Worm (Caenorhabditis elegans) whole organism, L2 larva: ENCODE data around the gene dpy-20.

Experiments used
- C34F6.9 ChIP-seq: fragments of 150-350 bp; optimal IDR thresholded peaks from 2 replicates; lab custom pipeline; 2014; ENCODE audit warnings: missing biosample characterization, missing genetic modification characterization
- F13H6.1 ChIP-seq: sonication (generic microtip); optimal IDR thresholded peaks from 2 replicates; lab custom pipeline; 2016; ENCODE audit warnings: missing genetic modification characterization, missing compliant biosample characterization
- Y55F3AM.14 ChIP-seq: fragments of 200-800 bp; sonication (Bioruptor generic); optimal IDR thresholded peaks from 2 replicates; lab custom pipeline; 2018; ENCODE audit warnings: mild to moderate bottlenecking, missing genetic modification characterization, missing compliant biosample characterization
- aly-2 ChIP-seq: fragments of 150-350 bp; optimal IDR thresholded peaks from 2 replicates; lab custom pipeline; 2014; ENCODE audit warnings: missing biosample characterization, missing genetic modification characterization
- blmp-1 ChIP-seq: sonication (generic microtip); optimal IDR thresholded peaks from 2 replicates; lab custom pipeline; 2017; ENCODE audit warnings: missing genetic modification characterization, mild to moderate bottlenecking, missing compliant biosample characterization, antibody characterized with exemption, moderate library complexity; ENCODE audit not compliant: insufficient read depth
- ceh-16 ChIP-seq: fragments of 150-350 bp; optimal IDR thresholded peaks from 2 replicates; lab custom pipeline; 2014; ENCODE audit warnings: missing biosample characterization, missing genetic modification characterization
- ceh-82 ChIP-seq: fragments of 150-350 bp; optimal IDR thresholded peaks from 2 replicates; lab custom pipeline; 2014; ENCODE audit warnings: missing biosample characterization, missing genetic modification characterization
- crh-2 ChIP-seq: sonication (generic microtip); optimal IDR thresholded peaks from 2 replicates; lab custom pipeline; 2017; ENCODE audit warnings: missing biosample characterization, missing genetic modification characterization
- dmd-4 ChIP-seq: sonication (generic microtip); optimal IDR thresholded peaks from 2 replicates; lab custom pipeline; 2017; ENCODE audit warnings: missing biosample characterization, missing genetic modification characterization
- egl-27 ChIP-seq: sonication (generic microtip); optimal IDR thresholded peaks from 3 replicates; lab custom pipeline; 2017; ENCODE audit warnings: missing biosample characterization, missing genetic modification reagents, missing genetic modification characterization
- elt-1 ChIP-seq: fragments of 150-350 bp; optimal IDR thresholded peaks from 2 replicates; lab custom pipeline; 2014; ENCODE audit warnings: missing biosample characterization, missing genetic modification characterization
- fos-1 ChIP-seq: fragments of 150-350 bp; optimal IDR thresholded peaks from 2 replicates; lab custom pipeline; 2014; ENCODE audit warnings: missing biosample characterization, missing genetic modification characterization
- gmeb-1 ChIP-seq: fragments of 150-350 bp; optimal IDR thresholded peaks from 2 replicates; lab custom pipeline; 2014; ENCODE audit warnings: missing biosample characterization, missing genetic modification characterization
- lin-39 ChIP-seq: fragments of 150-350 bp; optimal IDR thresholded peaks from 2 replicates; lab custom pipeline; 2014; ENCODE audit warnings: missing biosample characterization, missing genetic modification reagents, missing genetic modification characterization
- lsy-2 ChIP-seq, 2 experiments: fragments of 150-350 bp in 1 of 2; sonication (generic microtip) in 1 of 2; optimal IDR thresholded peaks; 2 replicates each; lab custom pipeline; 2014 to 2017; ENCODE audit warnings: missing biosample characterization in 2 of 2, missing genetic modification characterization in 2 of 2
- mab-5 ChIP-seq: fragments of 150-350 bp; optimal IDR thresholded peaks from 2 replicates; lab custom pipeline; 2014; ENCODE audit warnings: missing biosample characterization, missing genetic modification characterization
- mbf-1 ChIP-seq: sonication (generic microtip); optimal IDR thresholded peaks from 2 replicates; lab custom pipeline; 2017; ENCODE audit warnings: missing biosample characterization, missing genetic modification characterization
- mdl-1 ChIP-seq, 2 experiments: fragments of 150-350 bp in 1 of 2; sonication (generic microtip) in 1 of 2; optimal IDR thresholded peaks; 2 replicates each; lab custom pipeline; 2017; ENCODE audit warnings: missing biosample characterization in 2 of 2, missing genetic modification characterization in 2 of 2
- nhr-12 ChIP-seq: fragments of 150-350 bp; optimal IDR thresholded peaks from 2 replicates; lab custom pipeline; 2014; ENCODE audit warnings: missing biosample characterization, missing genetic modification characterization
- nhr-129 ChIP-seq: fragments of 150-350 bp; optimal IDR thresholded peaks from 2 replicates; lab custom pipeline; 2014; ENCODE audit warnings: missing biosample characterization, missing genetic modification characterization
- nhr-21 ChIP-seq: fragments of 150-350 bp; optimal IDR thresholded peaks from 2 replicates; lab custom pipeline; 2014; ENCODE audit warnings: missing biosample characterization, missing genetic modification characterization
- nhr-25 ChIP-seq: fragments of 150-350 bp; sonication (generic microtip); optimal IDR thresholded peaks from 3 replicates; lab custom pipeline; 2014; ENCODE audit warnings: missing biosample characterization, missing genetic modification characterization
- nhr-6 ChIP-seq: fragments of 150-350 bp; optimal IDR thresholded peaks from 2 replicates; lab custom pipeline; 2014; ENCODE audit warnings: missing biosample characterization, missing genetic modification characterization
- nhr-77 ChIP-seq: fragments of 150-350 bp; optimal IDR thresholded peaks from 2 replicates; lab custom pipeline; 2014; ENCODE audit warnings: missing biosample characterization, missing genetic modification characterization
- peb-1 ChIP-seq: fragments of 150-350 bp; optimal IDR thresholded peaks from 2 replicates; lab custom pipeline; 2014; ENCODE audit warnings: missing biosample characterization, missing genetic modification characterization
- sem-4 ChIP-seq: fragments of 150-350 bp; optimal IDR thresholded peaks from 2 replicates; lab custom pipeline; 2014; ENCODE audit warnings: missing biosample characterization, missing genetic modification reagents, missing genetic modification characterization
- skn-1 ChIP-seq: sonication (generic microtip); optimal IDR thresholded peaks from 2 replicates; lab custom pipeline; 2017; ENCODE audit warnings: missing biosample characterization, missing genetic modification characterization
- sma-3 ChIP-seq: sonication (generic microtip); optimal IDR thresholded peaks from 2 replicates; lab custom pipeline; 2016; ENCODE audit warnings: missing genetic modification reagents, missing genetic modification characterization, missing compliant biosample characterization
- sma-9 ChIP-seq, 2 experiments: fragments of 150-350 bp in 1 of 2; sonication (generic microtip) in 1 of 2; optimal IDR thresholded peaks; 2 replicates each; lab custom pipeline; 2014 to 2016; ENCODE audit warnings: missing genetic modification characterization in 2 of 2, mild to moderate bottlenecking in 1 of 2, missing biosample characterization in 1 of 2, missing compliant biosample characterization in 1 of 2, missing genetic modification reagents in 1 of 2, moderate library complexity in 1 of 2
- unc-55 ChIP-seq: fragments of 150-350 bp; sonication (generic microtip); optimal IDR thresholded peaks from 3 replicates; lab custom pipeline; 2014; ENCODE audit warnings: missing biosample characterization, missing genetic modification reagents, missing genetic modification characterization
- zag-1 ChIP-seq: fragments of 150-350 bp; optimal IDR thresholded peaks from 2 replicates; lab custom pipeline; 2014; ENCODE audit warnings: missing biosample characterization, missing genetic modification characterization
- ztf-4 ChIP-seq: fragments of 150-350 bp; optimal IDR thresholded peaks from 2 replicates; lab custom pipeline; 2014; ENCODE audit warnings: missing biosample characterization, missing genetic modification characterization

Gene dpy-20

DNA sequence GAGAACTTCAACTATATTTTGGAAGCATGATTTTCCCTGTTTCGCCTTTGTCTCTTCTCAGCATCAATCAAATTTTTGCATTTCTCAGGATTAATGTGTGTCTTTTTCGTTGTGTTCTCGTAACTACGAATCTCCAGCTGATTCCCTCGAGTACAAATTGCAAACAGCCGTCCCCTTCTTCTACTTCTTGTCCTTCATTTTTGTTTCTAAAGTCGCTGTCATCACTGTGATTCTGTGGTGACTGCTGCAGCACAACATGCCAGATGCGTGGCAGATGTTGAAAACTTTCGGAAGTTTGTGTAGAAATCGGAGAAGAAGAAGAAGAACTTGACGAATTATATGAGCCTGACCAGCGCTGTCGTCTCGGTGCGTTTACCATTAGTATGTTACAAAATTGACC is 12.6 kb upstream of the dpy-20 start:
- TF ChIP-seq mab-5 (tag; lab: Kevin White, UChicago) (peak; percentile 47), unc-55 (GFP tag; lab: Kevin White, UChicago) (peak; percentile 23), lin-39 (no peak), mbf-1 (no peak)

DNA sequence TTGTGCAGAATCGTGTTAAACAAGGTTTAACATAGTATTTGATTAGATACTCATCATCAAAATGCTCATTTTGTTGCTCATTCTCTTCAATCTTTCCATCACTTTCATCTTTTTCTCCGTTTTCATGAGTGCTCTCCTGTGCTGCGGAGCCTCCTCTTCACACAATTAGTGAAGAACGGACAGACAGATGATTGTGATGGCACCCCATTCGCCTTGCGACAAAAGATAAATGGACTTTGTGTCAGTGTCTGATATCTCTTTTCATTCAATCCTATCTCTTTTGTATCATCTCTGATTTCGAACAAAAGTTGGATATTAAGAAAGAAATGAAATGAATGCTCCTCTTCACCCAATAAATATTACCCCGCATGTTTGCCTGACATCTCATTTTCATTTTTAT is 9.7 kb upstream of the dpy-20 start:
- TF ChIP-seq nhr-6 (tag; lab: Kevin White, UChicago): no peak
- TF ChIP-seq C34F6.9: peak; percentile 35
- no peak for TF ChIP-seq unc-55 (GFP tag; lab: Kevin White, UChicago)
- peak; percentile 58 for TF ChIP-seq nhr-129 (tag; lab: Kevin White, UChicago)
- peak; percentile 58 for TF ChIP-seq F13H6.1
- no peak for TF ChIP-seq nhr-77 (tag; lab: Kevin White, UChicago)
- TF ChIP-seq lsy-2 (tag; optimal IDR thresholded peaks at IDR 0.05; lab: Kevin White, UChicago): peak in 1 of 2 experiments; percentile 2
- TF ChIP-seq, all 48 proteins: peak for 4

DNA sequence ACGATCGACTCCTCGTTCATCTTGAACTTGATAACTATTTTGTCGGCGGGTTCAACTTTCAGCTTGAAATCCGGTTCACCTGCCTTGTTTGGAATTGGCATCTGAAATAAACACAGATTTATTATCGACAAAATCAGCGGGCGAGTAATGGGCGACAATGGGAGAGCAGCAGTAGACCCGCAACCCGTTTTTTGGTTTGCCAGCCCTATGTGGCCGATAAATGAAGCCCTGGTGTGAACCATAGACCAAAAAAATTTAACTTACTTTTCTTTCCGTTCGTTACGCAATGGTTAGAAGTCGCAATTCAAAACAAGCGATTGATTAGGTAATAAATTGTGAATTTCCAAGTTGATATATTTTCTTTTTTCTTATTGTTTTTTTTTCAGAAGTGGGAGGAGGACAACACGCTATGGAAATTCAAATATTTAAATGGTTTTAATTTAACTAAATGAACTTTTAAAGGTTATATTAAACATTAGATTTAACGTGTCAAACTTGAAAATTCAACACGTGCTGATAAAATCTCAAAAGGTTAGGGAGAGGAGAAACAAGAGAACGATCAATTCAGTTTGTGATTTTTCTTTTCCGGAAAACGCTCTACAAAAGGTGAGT is 3.1 kb upstream of the dpy-20 start, which contains the start of the genes T22B3.3 and alg-3:
T22B3.3 (minus strand) TSS at position 101 of the 612 bp plus-strand sequence.
alg-3 (plus strand) TSS at position 562 of the 612 bp plus-strand sequence.
- TF ChIP-seq fos-1 (tag; lab: Kevin White, UChicago) (no peak), Y55F3AM.14 (GFP tag; lab: Kevin White, UChicago) (no peak)

DNA sequence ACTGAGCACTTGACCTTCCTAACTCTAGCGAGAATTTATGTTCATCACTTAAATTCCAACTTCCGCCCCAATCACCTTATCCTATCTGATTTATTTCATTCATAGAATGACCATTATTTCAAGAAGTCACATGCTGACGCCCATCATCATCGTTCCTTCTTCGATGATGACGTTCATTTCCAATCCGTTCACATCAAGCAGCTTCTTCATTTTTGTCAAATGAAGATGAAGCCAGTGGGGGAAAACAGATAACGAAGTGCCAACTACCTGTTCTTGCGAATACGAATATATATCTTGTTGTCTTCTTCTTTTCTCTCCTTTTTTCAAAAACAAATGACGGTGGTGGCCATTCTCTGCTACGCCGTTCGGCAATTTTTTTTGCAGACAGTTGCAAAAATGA is 1.2 kb upstream of the dpy-20 start:
- TF ChIP-seq sma-9 (GFP tag; optimal IDR thresholded peaks at IDR 0.05; lab: Kevin White, UChicago) (no peak), sma-9 (tag; optimal IDR thresholded peaks at IDR 0.05; lab: Kevin White, UChicago) (no peak), lsy-2 (tag; optimal IDR thresholded peaks at IDR 0.05; lab: Kevin White, UChicago) (no peak), dmd-4 (tag; lab: Kevin White, UChicago) (no peak), unc-55 (GFP tag; lab: Kevin White, UChicago) (no peak), peb-1 (tag; lab: Kevin White, UChicago) (no peak), nhr-21 (peak; percentile 66), crh-2 (no peak), aly-2 (tag; lab: Kevin White, UChicago) (no peak)

DNA sequence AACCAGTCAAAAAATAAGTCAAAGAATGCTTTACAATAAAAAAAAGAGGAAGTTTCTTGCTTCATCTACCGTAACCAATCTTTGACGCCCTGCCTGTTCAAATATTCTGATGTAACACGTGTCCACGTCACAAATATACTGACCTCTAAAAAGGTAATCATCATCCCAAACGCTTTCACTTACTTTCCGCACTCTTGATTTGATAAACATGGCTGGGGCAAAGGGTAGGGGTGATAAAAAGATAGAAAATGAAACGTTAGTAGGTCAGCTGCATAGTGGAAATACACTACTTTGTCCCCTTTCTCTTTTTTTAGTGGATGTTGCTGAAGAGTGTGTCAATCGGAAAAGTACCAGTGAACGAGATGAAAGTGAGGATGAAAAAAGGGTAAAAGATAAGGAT is 552 bp downstream of the dpy-20 start:
- TF ChIP-seq crh-2: peak; percentile 35
- peak; percentile 93 for TF ChIP-seq blmp-1 (tag; lab: Kevin White, UChicago)
- TF ChIP-seq nhr-12 (tag; lab: Kevin White, UChicago): no peak
- TF ChIP-seq sma-9 (GFP tag; optimal IDR thresholded peaks at IDR 0.05; lab: Kevin White, UChicago): peak; percentile 26
- TF ChIP-seq sma-9 (tag; optimal IDR thresholded peaks at IDR 0.05; lab: Kevin White, UChicago): no peak
- peak; percentile 67 for TF ChIP-seq egl-27
- no peak for TF ChIP-seq skn-1 (tag; lab: Kevin White, UChicago)
- peak; percentile 28 for TF ChIP-seq ceh-16 (tag; lab: Kevin White, UChicago)
- peak; percentile 31 for TF ChIP-seq fos-1 (tag; lab: Kevin White, UChicago)
- TF ChIP-seq sma-3 (GFP tag; lab: Kevin White, UChicago): peak; percentile 24
- peak; percentile 61 for TF ChIP-seq nhr-25 (tag; lab: Kevin White, UChicago)
- TF ChIP-seq sem-4 (tag; lab: Kevin White, UChicago): peak; percentile 13
- TF ChIP-seq unc-55 (GFP tag; lab: Kevin White, UChicago): no peak
- TF ChIP-seq nhr-21: peak; percentile 32

DNA sequence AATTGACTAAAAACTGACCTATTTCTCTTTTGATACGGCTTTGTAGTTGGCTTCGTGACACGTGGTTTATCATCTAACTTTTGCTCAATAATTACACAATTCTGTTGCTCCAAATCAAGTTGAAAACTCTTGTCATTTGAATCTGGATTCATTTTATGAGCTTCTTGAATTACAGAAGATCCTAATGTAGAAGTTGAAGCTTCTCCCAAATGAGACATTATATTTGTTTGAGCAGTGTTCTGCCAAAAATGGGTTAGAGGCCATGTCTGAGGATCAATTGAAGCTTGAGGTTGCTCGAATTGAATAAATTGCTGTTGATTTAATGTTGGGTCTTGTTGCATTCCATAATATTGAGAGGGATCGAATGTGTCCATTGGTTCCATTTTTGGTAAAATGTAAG is 3.1 kb downstream of the dpy-20 start:
- no peak for TF ChIP-seq nhr-12 (tag; lab: Kevin White, UChicago)
- TF ChIP-seq gmeb-1 (tag; lab: Kevin White, UChicago): no peak
- TF ChIP-seq skn-1 (tag; lab: Kevin White, UChicago): no peak
- TF ChIP-seq, all 48 proteins: peak for 0

DNA sequence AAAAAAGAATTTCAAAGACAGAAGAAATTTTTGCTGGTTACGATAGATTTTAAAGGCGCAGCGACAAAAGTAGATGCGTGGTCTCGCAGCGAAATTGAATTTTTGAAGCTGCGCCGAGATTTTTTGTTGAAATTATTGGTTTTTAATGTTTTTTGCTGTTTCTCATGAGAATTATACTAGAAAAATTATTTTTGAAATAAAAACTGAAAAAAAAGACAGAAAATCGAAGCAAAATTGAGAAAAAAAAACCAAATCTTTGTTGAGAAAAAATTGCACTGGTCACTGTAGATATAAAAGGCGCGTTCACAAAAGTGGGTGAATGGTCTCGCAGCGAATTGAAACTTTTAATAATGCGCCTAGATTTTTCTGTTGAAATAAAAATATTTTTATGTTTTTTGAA is 5.0 kb downstream of the dpy-20 start:
- TF ChIP-seq fos-1 (tag; lab: Kevin White, UChicago) (no peak), egl-27 (no peak), ztf-4 (tag; lab: Kevin White, UChicago) (no peak), nhr-6 (tag; lab: Kevin White, UChicago) (no peak), ceh-82 (no peak), sma-9 (GFP tag; optimal IDR thresholded peaks at IDR 0.05; lab: Kevin White, UChicago) (no peak), sma-9 (tag; optimal IDR thresholded peaks at IDR 0.05; lab: Kevin White, UChicago) (no peak), nhr-77 (tag; lab: Kevin White, UChicago) (no peak), crh-2 (no peak), mdl-1 (tag; optimal IDR thresholded peaks at IDR 0.05; lab: Kevin White, UChicago) (no peak), skn-1 (tag; lab: Kevin White, UChicago) (no peak), zag-1 (tag; lab: Kevin White, UChicago) (no peak), elt-1 (tag; lab: Kevin White, UChicago) (no peak)
